Fruit fly (Drosophila melanogaster) whole organism, prepupa: ENCODE data around the gene CG16998.

Experiments
- CG4318 ChIP-seq: fragments of 200-800 bp; sonication (Bioruptor generic); optimal IDR thresholded peaks from 3 replicates; lab custom pipeline; 2017; ENCODE audit warnings: missing biosample characterization, mild to moderate bottlenecking, missing genetic modification characterization
- Eip78C ChIP-seq: fragments of 200-800 bp; sonication (Bioruptor generic); peaks from one replicate; lab custom pipeline; 2016; ENCODE audit warnings: missing biosample characterization, missing genetic modification characterization
- Ets96B ChIP-seq: fragments of 200-800 bp; optimal IDR thresholded peaks from 2 replicates; lab custom pipeline; 2019; ENCODE audit warnings: missing biosample characterization, mild to moderate bottlenecking, missing genetic modification characterization, moderate library complexity
- Hr39 ChIP-seq: fragments of 200-800 bp; sonication (Bioruptor generic); optimal IDR thresholded peaks from 2 replicates; lab custom pipeline; 2016; ENCODE audit warnings: missing biosample characterization, missing genetic modification characterization
- cyc ChIP-seq: fragments of 200-800 bp; sonication (Bioruptor generic); optimal IDR thresholded peaks from 3 replicates; lab custom pipeline; 2016; ENCODE audit warnings: missing biosample characterization, missing genetic modification characterization
- dsx ChIP-seq: fragments of 200-800 bp; optimal IDR thresholded peaks from 3 replicates; lab custom pipeline; 2019; ENCODE audit warnings: missing biosample characterization, mild to moderate bottlenecking, missing genetic modification characterization, moderate library complexity; ENCODE audit not compliant: poor library complexity, severe bottlenecking
- fd59A ChIP-seq: fragments of 200-800 bp; sonication (Bioruptor generic); optimal IDR thresholded peaks from 2 replicates; lab custom pipeline; 2017; ENCODE audit warnings: missing biosample characterization, mild to moderate bottlenecking, missing genetic modification characterization, missing genetic modification reagents
- net ChIP-seq: fragments of 200-800 bp; sonication (Bioruptor generic); optimal IDR thresholded peaks from 3 replicates; lab custom pipeline; 2016; ENCODE audit warnings: missing biosample characterization, missing genetic modification characterization
- ss ChIP-seq, 2 experiments: fragments of 200-800 bp; sonication (Bioruptor generic); optimal IDR thresholded peaks; 2 replicates in 1 of 2; 3 replicates in 1 of 2; lab custom pipeline; 2017 to 2018; ENCODE audit warnings: mild to moderate bottlenecking in 2 of 2, missing biosample characterization in 2 of 2, missing genetic modification characterization in 2 of 2, moderate library complexity in 1 of 2

- no peak for TF ChIP-seq Eip78C (GFP tag; lab: Kevin White, UChicago)
- TF ChIP-seq net (GFP tag; lab: Kevin White, UChicago): no peak
- TF ChIP-seq cyc (GFP tag; lab: Kevin White, UChicago): no peak
- TF ChIP-seq dsx (GFP tag; lab: Kevin White, UChicago): no peak
- no peak for TF ChIP-seq Hr39 (GFP tag; lab: Kevin White, UChicago)
- TF ChIP-seq CG4318 (GFP tag; lab: Kevin White, UChicago): no peak
- TF ChIP-seq ss (GFP tag; optimal IDR thresholded peaks at IDR 0.05; lab: Kevin White, UChicago): no peak
- TF ChIP-seq fd59A: no peak
- TF ChIP-seq Ets96B (tag; lab: Kevin White, UChicago): no peak
Measured at dm6 chr3L:7553062-7553461, 13.4 kb upstream of the CG16998 start.
